Worm (Caenorhabditis elegans) whole organism, L4/young adult: ENCODE data around the gene folr-1.

Source experiments
- W03F9.2 ChIP-seq: fragments of 150-350 bp; optimal IDR thresholded peaks from 2 replicates; lab custom pipeline; 2014; ENCODE audit warnings: missing biosample characterization, missing genetic modification characterization
- dao-5 ChIP-seq: sonication (generic microtip); optimal IDR thresholded peaks from 2 replicates; lab custom pipeline; 2016; ENCODE audit warnings: missing genotype, missing genetic modification characterization, moderate library complexity, missing compliant biosample characterization
- him-1 ChIP-seq: sonication (generic microtip); optimal IDR thresholded peaks from 2 replicates; lab custom pipeline; 2016; ENCODE audit warnings: missing genotype, missing genetic modification reagents, missing genetic modification characterization, missing compliant biosample characterization

folr-1 gene

DNA sequence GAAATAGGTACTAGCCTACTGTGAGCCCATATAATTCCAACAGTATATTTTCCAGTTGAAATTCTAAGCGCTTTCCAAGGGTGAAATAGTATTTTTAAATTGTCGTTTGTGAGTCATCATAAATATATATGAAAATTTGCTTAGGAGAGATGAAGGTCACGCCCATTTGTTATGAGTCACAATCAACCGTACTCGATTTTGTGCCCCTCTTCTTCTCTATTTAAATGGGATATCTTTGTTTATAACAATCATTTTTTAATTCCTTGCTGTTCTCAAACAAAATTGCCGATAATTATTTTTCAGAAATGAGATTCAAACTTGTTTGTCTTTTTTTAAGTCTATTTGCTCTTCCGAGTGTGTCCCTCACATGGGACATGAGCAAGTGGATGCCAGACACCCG is at the start of gene folr-1:
folr-1 (plus strand) TSS at position 301 of the 400 bp plus-strand sequence.
- TF ChIP-seq dao-5 (no peak), him-1 (tag; lab: Kevin White, UChicago) (no peak), W03F9.2 (tag; lab: Kevin White, UChicago) (no peak)

DNA sequence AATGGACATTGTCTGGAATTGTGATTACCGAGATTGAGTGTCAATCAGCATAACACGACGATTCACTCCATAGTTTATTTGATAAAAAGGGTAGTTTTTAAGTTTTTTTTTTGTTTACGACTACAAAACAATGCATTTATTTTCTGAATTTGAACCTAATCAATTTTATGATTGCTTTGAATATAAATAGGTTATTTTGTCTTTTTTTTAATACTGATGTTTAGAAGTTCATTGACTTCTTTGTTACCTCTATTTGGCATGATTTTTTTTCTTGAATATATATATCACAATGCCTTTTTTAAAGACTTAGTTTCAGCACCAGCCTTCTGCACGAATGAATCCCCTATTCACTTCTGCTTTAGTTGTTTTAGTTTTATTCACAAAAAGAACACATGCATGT is 49.6 kb upstream of the folr-1 start, which contains the start of gene R07B1.13:
R07B1.13 (plus strand) TSS at position 301 of the 400 bp plus-strand sequence.
- TF ChIP-seq him-1 (tag; lab: Kevin White, UChicago) (no peak), dao-5 (no peak), W03F9.2 (tag; lab: Kevin White, UChicago) (no peak)

DNA sequence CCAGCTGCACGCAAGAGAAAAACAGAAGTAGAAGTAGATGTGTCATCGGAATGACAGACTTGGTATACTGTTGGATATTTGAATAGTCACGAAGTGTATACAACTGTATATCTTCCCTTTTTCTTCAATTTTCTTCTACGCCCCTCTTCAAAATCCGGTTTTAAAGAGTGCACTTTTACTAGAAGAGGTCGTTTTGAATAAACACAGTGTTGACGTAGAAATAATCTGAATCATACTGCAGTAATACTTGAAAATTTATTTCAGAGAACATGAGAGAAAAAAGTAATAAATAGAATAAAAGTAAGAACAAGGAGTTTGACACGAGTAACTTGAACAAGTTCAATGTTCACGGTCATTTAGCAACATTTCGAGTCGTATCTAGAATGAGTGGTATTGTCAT is 46.5 kb upstream of the folr-1 start, which contains the start of gene R07B1.8:
R07B1.8 (minus strand) TSS at position 101 of the 400 bp plus-strand sequence.
- TF ChIP-seq W03F9.2 (tag; lab: Kevin White, UChicago) (no peak), him-1 (tag; lab: Kevin White, UChicago) (no peak), dao-5 (no peak)

DNA sequence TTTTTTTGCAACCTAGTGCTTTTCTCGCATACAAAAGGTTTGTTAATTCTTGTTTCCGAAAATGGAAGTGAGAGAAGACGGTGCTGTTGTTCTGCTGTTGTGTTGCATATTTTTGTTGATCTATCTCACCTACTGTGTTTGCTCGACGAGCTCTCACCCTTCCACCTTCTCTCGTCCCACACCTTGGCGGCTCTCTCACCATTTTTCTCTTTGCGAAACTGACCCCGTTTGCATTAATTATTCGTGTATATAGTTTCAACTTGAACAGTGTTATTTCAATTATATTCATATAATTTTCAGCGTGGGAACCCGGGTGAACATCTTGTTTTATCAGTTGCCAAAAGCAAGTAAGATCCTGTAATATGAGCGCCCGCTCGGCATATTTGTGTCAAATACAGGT is 42.0 kb upstream of the folr-1 start, which contains the start of gene R07B1.9:
R07B1.9 (plus strand) TSS at position 301 of the 400 bp plus-strand sequence.
- TF ChIP-seq dao-5 (no peak), him-1 (tag; lab: Kevin White, UChicago) (no peak), W03F9.2 (tag; lab: Kevin White, UChicago) (no peak)

DNA sequence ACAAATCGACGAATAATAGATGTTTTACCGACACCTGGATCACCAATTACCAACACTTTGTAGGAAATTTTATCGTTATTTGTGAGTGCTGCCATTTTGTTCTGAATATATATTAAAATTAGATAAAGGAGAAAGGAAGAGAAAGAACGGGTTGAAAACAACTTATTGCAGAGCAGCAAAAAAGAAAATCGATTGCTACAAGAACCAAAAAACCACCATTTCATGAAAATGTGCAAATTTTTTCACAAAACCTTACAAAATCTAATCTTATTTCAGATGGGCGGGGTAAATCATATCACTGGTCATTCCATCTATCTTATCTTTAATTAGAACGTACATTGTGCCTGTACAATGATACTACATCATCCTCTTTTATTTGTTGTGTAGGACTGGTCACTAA is 37.0 kb upstream of the folr-1 start, which contains the start of gene glo-1:
glo-1 (minus strand) TSS at position 101 of the 400 bp plus-strand sequence.
- TF ChIP-seq him-1 (tag; lab: Kevin White, UChicago) = no peak
- no peak for TF ChIP-seq W03F9.2 (tag; lab: Kevin White, UChicago)

DNA sequence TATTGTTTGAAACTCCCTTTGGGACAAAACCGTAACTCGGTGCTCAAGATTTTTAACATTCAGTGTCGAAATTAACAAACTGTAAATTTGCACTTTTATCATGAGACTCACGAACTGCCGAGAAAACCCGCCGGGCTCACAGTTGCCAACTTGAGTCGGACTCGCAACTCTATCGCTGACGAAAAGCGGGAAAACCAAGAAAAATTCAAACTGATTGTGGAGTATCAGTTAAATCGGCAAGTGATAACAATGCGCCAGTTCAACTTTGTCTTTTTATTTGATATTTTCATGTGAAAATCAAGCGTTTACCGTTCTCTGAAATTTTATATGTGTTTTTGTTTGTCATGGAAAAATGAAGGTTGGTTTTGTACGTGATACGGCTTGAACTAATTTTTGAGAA is 36.5 kb upstream of the folr-1 start:
- TF ChIP-seq him-1 (tag; lab: Kevin White, UChicago) (no peak), W03F9.2 (tag; lab: Kevin White, UChicago) (no peak), dao-5 (no peak)

DNA sequence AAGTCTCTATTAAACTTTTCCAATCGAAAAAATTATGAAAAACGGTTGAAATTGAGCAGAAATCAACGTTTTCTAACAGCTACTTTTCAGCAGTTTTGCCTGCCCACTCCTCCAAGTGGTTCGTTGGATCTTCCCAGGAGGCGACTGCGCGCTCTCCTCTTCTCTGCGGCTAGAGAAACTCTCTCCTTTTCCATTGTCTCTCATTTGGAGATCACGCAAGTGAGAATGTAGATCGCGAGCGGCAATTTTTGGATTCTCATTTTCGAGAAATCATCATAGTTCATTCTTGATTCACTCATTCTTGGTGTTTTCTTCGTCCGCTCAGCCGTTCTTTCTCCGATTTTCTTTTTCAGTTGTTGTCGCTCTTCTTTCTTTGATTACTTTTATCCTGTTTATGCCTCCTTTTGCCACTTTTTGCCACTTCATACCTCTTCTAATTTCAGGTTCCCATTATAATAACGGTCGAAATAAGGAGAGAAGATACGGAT is 35.2 kb upstream of the folr-1 start, which contains the start of gene mrp-4:
mrp-4 (plus strand) TSS at position 438 of the 488 bp plus-strand sequence.
- TF ChIP-seq him-1 (tag; lab: Kevin White, UChicago) (no peak), W03F9.2 (tag; lab: Kevin White, UChicago) (no peak), dao-5 (no peak)

DNA sequence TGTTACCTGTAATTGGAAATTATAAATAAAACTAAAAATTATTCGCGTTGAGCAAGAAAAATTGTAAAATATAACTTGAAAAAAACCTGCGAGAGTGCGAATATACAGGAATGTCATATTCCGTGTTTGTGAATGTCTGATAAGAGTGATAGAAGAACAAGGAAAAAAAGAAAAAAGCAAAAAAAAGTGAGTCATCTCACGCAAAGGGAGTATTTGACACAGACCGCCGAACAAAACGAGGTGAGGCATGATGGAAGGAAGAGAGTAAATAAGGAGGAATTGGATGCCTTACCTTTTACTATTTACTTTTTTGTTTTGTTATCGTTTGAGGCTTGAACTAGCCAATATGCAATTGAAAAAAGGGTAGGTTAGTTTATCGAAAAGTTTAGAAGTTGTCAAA is 26.8 kb upstream of the folr-1 start, which contains the start of gene F21G4.1:
F21G4.1 (minus strand) TSS at position 6 of the 400 bp plus-strand sequence.
- TF ChIP-seq him-1 (tag; lab: Kevin White, UChicago) (no peak), W03F9.2 (tag; lab: Kevin White, UChicago) (no peak), dao-5 (no peak)

DNA sequence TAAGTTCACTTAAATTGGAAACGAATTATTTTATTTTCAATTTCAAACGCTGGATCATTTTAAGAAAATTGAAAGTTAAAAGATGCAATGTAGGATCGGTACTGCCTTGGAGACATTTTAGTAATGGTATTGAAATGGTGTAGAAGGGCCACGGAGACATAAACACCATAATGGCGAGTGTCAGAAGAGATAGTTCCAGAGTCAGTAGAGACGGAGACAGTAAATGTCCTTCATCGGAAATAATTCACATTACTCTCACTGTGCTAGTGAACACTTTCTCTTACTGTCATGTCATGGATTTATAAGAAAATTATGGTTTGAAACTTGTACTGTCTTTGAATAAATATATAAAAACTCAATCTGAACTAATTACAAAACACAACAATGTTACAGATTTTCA is 26.0 kb upstream of the folr-1 start:
- TF ChIP-seq dao-5 = no peak
- no peak for TF ChIP-seq him-1 (tag; lab: Kevin White, UChicago)
- no peak for TF ChIP-seq W03F9.2 (tag; lab: Kevin White, UChicago)

DNA sequence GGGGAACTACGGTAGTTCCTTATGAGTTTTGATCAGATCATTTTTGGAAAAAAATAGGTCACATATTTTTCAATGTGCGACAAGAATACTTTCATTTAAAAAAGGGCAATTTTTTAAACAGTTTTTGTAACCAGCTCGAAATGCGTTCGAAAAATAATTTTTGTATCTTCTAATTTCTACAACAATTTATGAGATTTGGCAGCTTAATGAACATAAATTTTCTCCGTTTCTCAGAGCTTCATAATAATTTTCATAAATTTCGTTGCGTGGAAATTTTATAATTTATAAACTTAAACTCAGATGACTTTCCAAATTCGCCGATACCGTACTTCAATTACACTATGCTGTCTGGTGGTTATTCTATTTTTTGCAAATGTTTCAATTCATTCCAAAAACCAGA is 24.3 kb upstream of the folr-1 start, which contains the start of gene F21G4.3:
F21G4.3 (plus strand) TSS at position 301 of the 400 bp plus-strand sequence.
- TF ChIP-seq W03F9.2 (tag; lab: Kevin White, UChicago) = no peak
- TF ChIP-seq him-1 (tag; lab: Kevin White, UChicago) = no peak
- TF ChIP-seq dao-5 = no peak

DNA sequence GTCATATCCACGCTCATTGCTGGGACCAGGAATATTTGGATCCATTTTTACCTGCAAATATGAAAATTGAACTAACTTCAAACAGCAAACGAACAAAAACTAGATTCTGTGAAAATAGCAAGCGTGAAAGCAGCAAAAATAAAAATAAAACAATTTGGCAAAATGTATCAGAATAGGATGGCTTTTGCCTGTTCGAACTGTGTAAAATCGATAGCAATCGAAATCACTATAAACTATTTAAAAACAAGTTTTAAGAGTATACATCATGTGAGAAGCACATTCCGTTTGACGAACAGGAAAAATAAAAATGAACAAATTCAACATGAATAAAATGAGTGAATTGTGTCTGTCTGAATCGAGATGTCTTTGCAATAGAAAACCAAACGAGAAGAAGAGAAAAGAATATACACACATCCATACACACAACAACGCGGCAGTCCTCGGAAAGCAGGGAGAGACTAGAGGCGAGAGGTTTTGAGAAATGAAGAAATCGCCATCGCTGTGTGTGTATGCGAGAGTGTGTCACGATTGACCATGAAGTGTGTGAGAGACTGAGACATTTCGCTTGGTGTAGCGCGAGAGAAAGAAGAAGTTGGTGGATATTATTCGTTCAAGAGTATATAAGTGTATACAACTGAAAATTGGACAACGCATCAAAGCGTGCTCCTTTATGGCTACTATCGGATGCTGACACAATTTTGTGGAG is 19.5 kb upstream of the folr-1 start, which contains the start of gene phf-34:
phf-34 (minus strand) TSS at position 51 of the 706 bp plus-strand sequence.
- TF ChIP-seq him-1 (tag; lab: Kevin White, UChicago) (no peak), W03F9.2 (tag; lab: Kevin White, UChicago) (peak; percentile 42)

DNA sequence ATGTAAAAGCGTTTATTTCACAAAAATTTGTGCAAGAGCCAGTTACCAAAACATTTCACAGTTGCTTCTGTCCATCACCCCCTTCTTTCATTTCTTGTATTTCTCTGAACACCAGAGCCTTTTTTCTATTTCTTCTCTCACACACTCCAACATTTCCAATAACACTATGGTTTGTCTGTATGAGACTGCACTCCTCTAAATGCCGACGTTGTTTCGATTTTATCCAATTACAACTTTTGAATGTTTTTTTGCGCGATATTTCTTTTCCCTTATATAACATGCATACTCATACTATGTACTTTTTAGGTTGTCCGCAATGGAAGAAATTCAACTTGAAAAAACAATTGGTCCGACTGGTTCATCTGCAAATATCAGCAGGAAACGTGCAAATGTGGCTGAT is 13.3 kb upstream of the folr-1 start, which contains the start of gene F21G4.5:
F21G4.5 (plus strand) TSS at position 301 of the 400 bp plus-strand sequence.
- no peak for TF ChIP-seq him-1 (tag; lab: Kevin White, UChicago)
- no peak for TF ChIP-seq dao-5
- no peak for TF ChIP-seq W03F9.2 (tag; lab: Kevin White, UChicago)

DNA sequence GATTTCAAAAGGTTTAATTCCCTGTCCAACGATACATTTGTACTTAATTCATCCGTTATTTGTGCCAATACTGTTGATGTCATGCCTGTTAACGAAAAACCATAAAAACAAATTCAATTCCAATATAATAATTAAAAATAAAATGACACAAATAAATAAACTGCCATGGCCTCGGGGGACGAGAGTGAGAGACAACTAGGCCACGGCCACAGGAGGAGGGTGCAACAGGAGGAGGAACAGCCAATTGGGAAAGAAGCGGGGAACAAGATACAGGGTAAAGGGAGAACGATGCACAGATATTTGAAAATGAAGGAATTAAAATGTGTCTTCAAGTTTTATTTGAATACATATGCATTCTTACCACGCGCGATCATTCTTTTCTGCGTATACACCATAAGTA is 1.7 kb upstream of the folr-1 start, which contains the start of gene F21G4.6:
F21G4.6 (minus strand) TSS at position 87 of the 400 bp plus-strand sequence.
- TF ChIP-seq W03F9.2 (tag; lab: Kevin White, UChicago) (no peak), dao-5 (no peak), him-1 (tag; lab: Kevin White, UChicago) (no peak)

DNA sequence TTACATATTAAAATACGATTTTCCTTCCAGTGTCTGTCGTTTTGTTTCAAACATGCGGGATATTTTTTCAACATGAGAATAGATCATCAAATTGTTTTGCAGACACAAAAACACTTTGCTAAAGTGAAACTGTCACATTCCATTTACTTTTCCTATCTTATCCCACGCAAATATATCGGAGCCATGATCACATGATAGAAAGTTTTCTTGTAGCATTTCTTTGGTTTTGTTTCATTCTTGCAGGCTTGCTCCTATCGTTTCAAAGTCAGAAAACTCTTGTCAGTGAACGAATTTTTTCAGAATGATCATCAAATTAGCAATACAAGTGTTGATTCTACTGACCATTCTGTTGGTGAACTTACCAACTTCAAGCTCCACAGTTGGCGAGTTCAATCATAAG is 2.2 kb downstream of the folr-1 start, which contains the start of gene C17G1.2:
C17G1.2 (plus strand) TSS at position 301 of the 400 bp plus-strand sequence.
- TF ChIP-seq him-1 (tag; lab: Kevin White, UChicago) (no peak), dao-5 (no peak), W03F9.2 (tag; lab: Kevin White, UChicago) (no peak)
